Worm (Caenorhabditis elegans) whole organism, young adult: ENCODE measurements around the gene aakg-2.
"Not testable (repeated sequence)": the region's sequence is repeated elsewhere in the genome, so short reads cannot be mapped to it uniquely, and the experiment has no call there.

Experiments used
- B0035.1 ChIP-seq: sonication (generic microtip); optimal IDR thresholded peaks from 2 replicates; lab custom pipeline; 2016; ENCODE audit warnings: missing genetic modification characterization, mild to moderate bottlenecking, missing compliant biosample characterization, missing genotype, missing genetic modification reagents
- B0261.1 ChIP-seq: sonication (generic microtip); optimal IDR thresholded peaks from 2 replicates; lab custom pipeline; 2016; ENCODE audit warnings: mild to moderate bottlenecking, missing genetic modification characterization, moderate library complexity, missing compliant biosample characterization
- F10E7.11 ChIP-seq: sonication (generic microtip); optimal IDR thresholded peaks from 2 replicates; lab custom pipeline; 2017; ENCODE audit warnings: mild to moderate bottlenecking, missing genetic modification characterization, moderate library complexity, missing compliant biosample characterization
- F39B2.1 ChIP-seq: fragments of 200-800 bp; sonication (Bioruptor generic); IDR thresholded peaks from 2 replicates; pipeline ENCODE4 v1.3.6; 2022; ENCODE audit warnings: missing genetic modification reagents, missing genetic modification characterization, missing compliant biosample characterization
- F52B5.7 ChIP-seq: sonication (generic microtip); optimal IDR thresholded peaks from 2 replicates; lab custom pipeline; 2016; ENCODE audit warnings: mild to moderate bottlenecking, missing genetic modification characterization, missing compliant biosample characterization
- K11D2.4 ChIP-seq: fragments of 200-800 bp; sonication (Bioruptor generic); IDR thresholded peaks from 2 replicates; pipeline ENCODE4 v1.3.6; 2022; ENCODE audit warnings: missing genetic modification reagents, missing genetic modification characterization, missing compliant biosample characterization
- T07F8.4 ChIP-seq: sonication (generic microtip); optimal IDR thresholded peaks from 2 replicates; lab custom pipeline; 2016; ENCODE audit warnings: mild to moderate bottlenecking, missing genetic modification characterization, moderate library complexity, missing compliant biosample characterization
- Y53G8AR.9 ChIP-seq: fragments of 200-800 bp; sonication (Bioruptor generic); conservative IDR thresholded peaks from 2 replicates; pipeline ENCODE4 v1.3.6; 2022; ENCODE audit warnings: missing genetic modification reagents, missing genetic modification characterization, missing compliant biosample characterization
- Y79H2A.3 ChIP-seq: fragments of 200-800 bp; sonication (Bioruptor generic); conservative IDR thresholded peaks from 2 replicates; pipeline ENCODE4 v1.3.6; 2022; ENCODE audit warnings: missing genetic modification reagents, missing genetic modification characterization, missing compliant biosample characterization
- ZK185.1 ChIP-seq: sonication (generic microtip); optimal IDR thresholded peaks from 2 replicates; lab custom pipeline; 2016; ENCODE audit warnings: mild to moderate bottlenecking, missing genetic modification characterization, missing compliant biosample characterization; ENCODE audit not compliant: poor library complexity, severe bottlenecking
- akir-1 ChIP-seq: fragments of 200-800 bp; sonication (Bioruptor generic); optimal IDR thresholded peaks from 2 replicates; lab custom pipeline; 2018; ENCODE audit warnings: mild to moderate bottlenecking, missing genetic modification characterization, moderate library complexity, missing compliant biosample characterization
- ama-1 ChIP-seq, 3 experiments: fragments of 150-350 bp in 1 of 3; sonication (generic microtip) in 2 of 3; optimal IDR thresholded peaks; 2 replicates each; lab custom pipeline; 2014 to 2018; ENCODE audit warnings: missing biosample characterization in 2 of 3, missing genetic modification characterization in 2 of 3, missing genetic modification reagents in 2 of 3
- aptf-2 ChIP-seq: fragments of 200-800 bp; sonication (Bioruptor generic); conservative IDR thresholded peaks from 2 replicates; pipeline ENCODE4 v1.3.6; 2022; ENCODE audit warnings: missing genetic modification reagents, missing genetic modification characterization, missing compliant biosample characterization
- aptf-3 ChIP-seq: fragments of 200-800 bp; sonication (Bioruptor generic); IDR thresholded peaks from 2 replicates; pipeline ENCODE4 v1.3.6; 2022; ENCODE audit warnings: missing genetic modification characterization, missing compliant biosample characterization
- atf-7 ChIP-seq: sonication (generic microtip); optimal IDR thresholded peaks from 2 replicates; lab custom pipeline; 2017; ENCODE audit warnings: mild to moderate bottlenecking, missing genetic modification characterization, missing compliant biosample characterization
- attf-6 ChIP-seq: fragments of 200-800 bp; sonication (Bioruptor generic); IDR thresholded peaks from 2 replicates; pipeline ENCODE4 v1.3.6; 2022; ENCODE audit warnings: missing genetic modification reagents, missing genetic modification characterization, missing compliant biosample characterization
- bed-2 ChIP-seq: fragments of 200-800 bp; sonication (Bioruptor generic); IDR thresholded peaks from 2 replicates; pipeline ENCODE4 v1.3.6; 2022; ENCODE audit warnings: missing genetic modification reagents, missing genetic modification characterization, missing compliant biosample characterization
- ccch-3 ChIP-seq: fragments of 200-800 bp; sonication (Bioruptor generic); optimal IDR thresholded peaks from 2 replicates; lab custom pipeline; 2018; ENCODE audit warnings: mild to moderate bottlenecking, missing genetic modification characterization, missing compliant biosample characterization
- ceh-27 ChIP-seq: fragments of 200-800 bp; sonication (Bioruptor generic); optimal IDR thresholded peaks from 2 replicates; lab custom pipeline; 2018; ENCODE audit warnings: mild to moderate bottlenecking, missing genetic modification characterization, moderate library complexity, missing compliant biosample characterization
- chd-7 ChIP-seq: sonication (generic microtip); optimal IDR thresholded peaks from 2 replicates; lab custom pipeline; 2016; ENCODE audit warnings: mild to moderate bottlenecking, missing genetic modification characterization, moderate library complexity, missing compliant biosample characterization
- dpff-1 ChIP-seq: sonication (generic microtip); optimal IDR thresholded peaks from 2 replicates; lab custom pipeline; 2017; ENCODE audit warnings: mild to moderate bottlenecking, missing genetic modification characterization, missing compliant biosample characterization
- egl-18 ChIP-seq: fragments of 200-800 bp; sonication (Bioruptor generic); IDR thresholded peaks from 2 replicates; pipeline ENCODE4 v1.3.6; 2022; ENCODE audit warnings: missing genetic modification reagents, missing genetic modification characterization, missing compliant biosample characterization
- egl-44 ChIP-seq: fragments of 200-800 bp; sonication (Bioruptor generic); IDR thresholded peaks from 2 replicates; pipeline ENCODE4 v1.3.6; 2022; ENCODE audit warnings: missing genetic modification reagents, missing genetic modification characterization, missing compliant biosample characterization
- egrh-3 ChIP-seq: fragments of 200-800 bp; sonication (Bioruptor generic); IDR thresholded peaks from 2 replicates; pipeline ENCODE4 v1.3.6; 2022; ENCODE audit warnings: missing genetic modification reagents, missing genetic modification characterization, missing compliant biosample characterization
- him-1 ChIP-seq: sonication (generic microtip); optimal IDR thresholded peaks from 2 replicates; lab custom pipeline; 2016; ENCODE audit warnings: missing genotype, missing genetic modification reagents, missing genetic modification characterization, missing compliant biosample characterization
- hlh-26 ChIP-seq: fragments of 200-800 bp; sonication (Bioruptor generic); conservative IDR thresholded peaks from 2 replicates; pipeline ENCODE4 v1.3.6; 2022; ENCODE audit warnings: missing genetic modification reagents, missing genetic modification characterization, missing compliant biosample characterization
- lin-35 ChIP-seq, 3 experiments: fragments of 150-350 bp in 2 of 3; sonication (generic microtip) in 1 of 3; optimal IDR thresholded peaks; 2 replicates each; lab custom pipeline; 2014 to 2018; ENCODE audit warnings: missing biosample characterization in 3 of 3, missing genetic modification characterization in 3 of 3, missing genetic modification reagents in 3 of 3
- lir-1 ChIP-seq: fragments of 200-800 bp; sonication (Bioruptor generic); conservative IDR thresholded peaks from 2 replicates; pipeline ENCODE4 v1.3.6; 2022; ENCODE audit warnings: missing genetic modification reagents, missing genetic modification characterization, missing compliant biosample characterization
- lsy-27 ChIP-seq: sonication (generic microtip); optimal IDR thresholded peaks from 2 replicates; lab custom pipeline; 2017; ENCODE audit warnings: missing genetic modification characterization, mild to moderate bottlenecking, missing compliant biosample characterization, antibody characterized with exemption, missing genotype, borderline replicate concordance; ENCODE audit not compliant: insufficient read depth
- mel-28 ChIP-seq: sonication (generic microtip); optimal IDR thresholded peaks from 2 replicates; lab custom pipeline; 2016; ENCODE audit warnings: borderline replicate concordance, mild to moderate bottlenecking, missing genetic modification characterization, missing compliant biosample characterization
- mxl-1 ChIP-seq: sonication (generic microtip); optimal IDR thresholded peaks from 2 replicates; lab custom pipeline; 2016; ENCODE audit warnings: missing genetic modification characterization, missing compliant biosample characterization
- nfya-1 ChIP-seq: sonication (generic microtip); optimal IDR thresholded peaks from 2 replicates; lab custom pipeline; 2017; ENCODE audit warnings: antibody characterized with exemption, missing compliant biosample characterization, missing genetic modification characterization, borderline replicate concordance; ENCODE audit not compliant: insufficient read depth
- rec-8 ChIP-seq, 2 experiments: sonication (generic microtip); optimal IDR thresholded peaks; 2 replicates each; lab custom pipeline; 2016; ENCODE audit warnings: mild to moderate bottlenecking in 2 of 2, missing genetic modification characterization in 2 of 2, missing genetic modification reagents in 2 of 2, missing genotype in 2 of 2, missing biosample characterization in 1 of 2, missing compliant biosample characterization in 1 of 2, moderate library complexity in 1 of 2
- sea-2 ChIP-seq: fragments of 200-800 bp; sonication (Bioruptor generic); IDR thresholded peaks from 2 replicates; pipeline ENCODE4 v1.3.6; 2022; ENCODE audit warnings: missing genetic modification characterization, missing compliant biosample characterization
- sptf-2 ChIP-seq: fragments of 200-800 bp; sonication (Bioruptor generic); optimal IDR thresholded peaks from 2 replicates; lab custom pipeline; 2018; ENCODE audit warnings: mild to moderate bottlenecking, missing genetic modification characterization, missing compliant biosample characterization
- unc-62 ChIP-seq: fragments of 150-350 bp; optimal IDR thresholded peaks from 2 replicates; lab custom pipeline; 2014; ENCODE audit warnings: missing biosample characterization, missing genetic modification reagents, missing genetic modification characterization
- zfh-2 ChIP-seq: fragments of 200-800 bp; sonication (Bioruptor generic); conservative IDR thresholded peaks from 2 replicates; pipeline ENCODE4 v1.3.6; 2022; ENCODE audit warnings: missing genetic modification reagents, missing genetic modification characterization, missing compliant biosample characterization
- ztf-22 ChIP-seq: fragments of 200-800 bp; sonication (Bioruptor generic); optimal IDR thresholded peaks from 2 replicates; lab custom pipeline; 2018; ENCODE audit warnings: mild to moderate bottlenecking, missing genetic modification characterization, moderate library complexity, missing compliant biosample characterization
- ztf-26 ChIP-seq: sonication (generic microtip); optimal IDR thresholded peaks from 2 replicates; lab custom pipeline; 2017; ENCODE audit warnings: missing genetic modification characterization, missing compliant biosample characterization

aakg-2 gene

ce11 chrX:16891683-16892082, 22.9 kb upstream of the aakg-2 start, which contains the start of gene F39F10.3 (continued):
- no peak for TF ChIP-seq akir-1 (GFP tag; lab: Kevin White, UChicago)
- TF ChIP-seq T07F8.4 (tag; lab: Kevin White, UChicago): no peak
- TF ChIP-seq ceh-27 (GFP tag; lab: Kevin White, UChicago): no peak

- TF ChIP-seq zfh-2 (GFP tag; lab: Robert Waterston, UW): 0 out of 2 replicates have a peak, but pooled peaks have one; percentile 11
- TF ChIP-seq aptf-2 (GFP tag; lab: Robert Waterston, UW): 0 out of 2 replicates have a peak, but pooled peaks have one; percentile 70
- TF ChIP-seq egrh-3 (GFP tag; lab: Robert Waterston, UW): peak; percentile 64; the same call in 1 of the 2 replicates
- no peak for TF ChIP-seq rec-8 (tag; optimal IDR thresholded peaks at IDR 0.05; lab: Kevin White, UChicago)
- TF ChIP-seq, all 124 proteins: peak for 3
These were observed 15.2 kb upstream of the aakg-2 start for ce11 chrX:16884075-16884474.

DNA sequence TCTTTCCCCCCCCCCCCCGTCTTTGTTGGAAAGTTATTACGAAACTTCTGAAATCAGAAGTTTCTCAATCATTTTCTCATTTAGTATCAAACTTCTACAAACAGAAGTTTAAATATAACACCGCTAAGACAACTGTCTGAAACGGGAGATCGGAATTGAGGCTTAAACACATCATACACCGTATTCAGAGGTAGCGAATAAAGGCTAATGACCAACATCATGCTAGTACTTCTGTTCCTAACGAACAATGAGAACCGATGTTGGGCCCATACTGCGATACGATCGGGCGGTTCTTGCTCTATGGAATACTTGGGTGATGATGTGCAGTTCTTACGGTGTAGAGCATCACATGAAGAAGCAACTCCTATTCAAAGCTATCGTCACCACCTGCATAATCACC, 14.6 kb upstream of the aakg-2 start, which contains the start of gene Y13C8A.1:
Gene Y13C8A.1, plus strand, starts transcription at position 301 of the 400 bp plus-strand sequence.
- TF ChIP-seq egl-44 (GFP tag; lab: Robert Waterston, UW); atf-7 (tag; lab: Kevin White, UChicago); aptf-2 (GFP tag; lab: Robert Waterston, UW): not testable (repeated sequence)

ce11 chrX:16880426-16880825, 11.6 kb upstream of the aakg-2 start, which contains the start of gene acs-9:
TSS of gene acs-9 (minus strand) at chrX:16880526.
- TF ChIP-seq aptf-3 (GFP tag; lab: Robert Waterston, UW) (no peak), Y53G8AR.9 (GFP tag; lab: Robert Waterston, UW) (no peak), chd-7 (tag; lab: Kevin White, UChicago) (no peak)
- TF ChIP-seq, all 124 proteins: peak for 0

DNA sequence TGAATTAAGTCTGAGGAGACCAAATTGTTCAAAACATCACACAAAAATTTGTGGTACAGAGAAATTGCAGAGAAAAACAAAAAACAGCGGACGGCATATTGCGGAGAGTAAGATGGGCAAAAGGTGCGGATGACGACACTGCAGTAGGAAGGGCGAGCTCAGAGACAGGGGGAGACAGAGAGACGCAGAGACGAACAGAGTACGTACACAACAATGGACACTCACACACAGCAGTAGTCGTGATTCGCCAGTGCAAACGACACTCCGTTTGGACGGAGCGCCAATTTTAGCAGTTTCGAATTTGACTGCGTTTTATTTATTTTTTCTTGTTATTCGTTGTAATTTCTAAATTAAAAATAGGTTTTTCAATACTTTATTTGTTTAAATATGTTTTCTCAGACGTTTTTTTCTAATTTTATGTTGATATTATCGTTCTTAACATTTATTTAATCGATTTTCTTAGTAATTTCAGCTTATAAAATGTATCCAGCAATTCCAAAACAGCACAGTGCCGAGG, 3.7 kb upstream of the aakg-2 start, which contains the start of gene T20F7.1:
Gene T20F7.1, plus strand, starts transcription at position 467 of the 517 bp plus-strand sequence.
- TF ChIP-seq F52B5.7 (tag; lab: Kevin White, UChicago) (no peak), bed-2 (GFP tag; lab: Robert Waterston, UW) (no peak), lin-35 (GFP tag; optimal IDR thresholded peaks at IDR 0.05; lab: Kevin White, UChicago) (no peak), lsy-27 (tag; lab: Kevin White, UChicago) (no peak), F10E7.11 (tag; lab: Kevin White, UChicago) (no peak), sptf-2 (GFP tag; lab: Kevin White, UChicago) (no peak), K11D2.4 (GFP tag; lab: Robert Waterston, UW) (no peak), hlh-26 (GFP tag; lab: Robert Waterston, UW) (no peak), him-1 (tag; lab: Kevin White, UChicago) (no peak), ccch-3 (GFP tag; lab: Kevin White, UChicago) (no peak), ama-1 (optimal IDR thresholded peaks at IDR 0.05; lab: Kevin White, UChicago) (no peak), ama-1 (GFP tag; optimal IDR thresholded peaks at IDR 0.05; lab: Kevin White, UChicago) (no peak), sea-2 (no peak), attf-6 (GFP tag; lab: Robert Waterston, UW) (no peak), ztf-26 (tag; lab: Kevin White, UChicago) (peak; percentile 17), B0035.1 (no peak), egl-18 (GFP tag; lab: Robert Waterston, UW) (no peak), mel-28 (tag; lab: Kevin White, UChicago) (no peak), Y79H2A.3 (no peak), dpff-1 (tag; lab: Kevin White, UChicago) (no peak), atf-7 (tag; lab: Kevin White, UChicago) (peak; percentile 11), ztf-22 (GFP tag; lab: Kevin White, UChicago) (no peak), ZK185.1 (tag; lab: Kevin White, UChicago) (peak; percentile 31), mxl-1 (no peak), F39B2.1 (GFP tag; lab: Robert Waterston, UW) (no peak), lir-1 (GFP tag; lab: Robert Waterston, UW) (no peak), nfya-1 (tag; lab: Kevin White, UChicago) (no peak), B0261.1 (tag; lab: Kevin White, UChicago) (no peak), unc-62 (GFP tag; lab: Kevin White, UChicago) (peak; percentile 35)
